Worm (Caenorhabditis elegans) whole organism, L1 larva: ENCODE results near the gene atz-1.
A peak's percentile ranks its signal among the peaks of the same experiment; 100 is the strongest.

Experiments
- C34B4.2 ChIP-seq: sonication (generic microtip); optimal IDR thresholded peaks from 2 replicates; lab custom pipeline; 2017; ENCODE audit warnings: mild to moderate bottlenecking, missing genetic modification characterization, missing compliant biosample characterization
- Y116A8C.19 ChIP-seq: sonication (generic microtip); optimal IDR thresholded peaks from 2 replicates; lab custom pipeline; 2016; ENCODE audit warnings: missing compliant biosample characterization, missing genetic modification characterization, borderline replicate concordance
- ama-1 ChIP-seq: fragments of 150-350 bp; optimal IDR thresholded peaks from 2 replicates; lab custom pipeline; 2014
- ceh-8 ChIP-seq: fragments of 200-800 bp; sonication (Bioruptor generic); optimal IDR thresholded peaks from 2 replicates; lab custom pipeline; 2018; ENCODE audit warnings: mild to moderate bottlenecking, missing genetic modification characterization, moderate library complexity, missing compliant biosample characterization
- ceh-82 ChIP-seq, 3 experiments: fragments of 150-350 bp in 1 of 3; sonication (generic microtip) in 2 of 3; optimal IDR thresholded peaks; 2 replicates each; lab custom pipeline; 2014 to 2017; ENCODE audit warnings: missing biosample characterization in 3 of 3, missing genetic modification characterization in 3 of 3
- ceh-88 ChIP-seq: fragments of 200-800 bp; sonication (Bioruptor generic); IDR thresholded peaks from 2 replicates; pipeline ENCODE4 v1.3.6; 2022; ENCODE audit warnings: missing genetic modification characterization, missing compliant biosample characterization
- dpl-1 ChIP-seq, 3 experiments: fragments of 150-350 bp in 2 of 3; sonication (generic microtip) in 1 of 3; optimal IDR thresholded peaks; 2 replicates each; lab custom pipeline; 2014 to 2017; ENCODE audit warnings: missing biosample characterization in 3 of 3, missing genetic modification characterization in 3 of 3, missing genetic modification reagents in 3 of 3
- dsc-1 ChIP-seq: sonication (generic microtip); optimal IDR thresholded peaks from 2 replicates; lab custom pipeline; 2016; ENCODE audit warnings: mild to moderate bottlenecking, missing genetic modification characterization, missing compliant biosample characterization
- efl-1 ChIP-seq, 4 experiments: fragments of 150-350 bp; optimal IDR thresholded peaks in 3 of 4; peaks in 1 of 4; 1 replicate in 1 of 4; 2 replicates in 3 of 4; lab custom pipeline; 2014; ENCODE audit warnings: missing biosample characterization in 2 of 4, missing genetic modification characterization in 2 of 4, missing genetic modification reagents in 2 of 4
- efl-3 ChIP-seq: fragments of 200-800 bp; sonication (Bioruptor generic); optimal IDR thresholded peaks from 2 replicates; lab custom pipeline; 2018; ENCODE audit warnings: mild to moderate bottlenecking, missing genetic modification characterization, missing compliant biosample characterization
- egl-13 ChIP-seq: sonication (generic microtip); optimal IDR thresholded peaks from 2 replicates; lab custom pipeline; 2016; ENCODE audit warnings: missing genotype, missing genetic modification reagents, missing genetic modification characterization, missing compliant biosample characterization
- elt-3 ChIP-seq, 6 experiments: fragments of 150-350 bp in 1 of 6; sonication (generic microtip); optimal IDR thresholded peaks; 2 replicates each; lab custom pipeline; 2017 to 2018; ENCODE audit warnings: missing biosample characterization in 6 of 6, missing genetic modification characterization in 6 of 6, inconsistent platforms in 1 of 6
- ets-5 ChIP-seq: fragments of 200-800 bp; sonication (Bioruptor generic); IDR thresholded peaks from 2 replicates; pipeline ENCODE4 v1.3.6; 2022; ENCODE audit warnings: missing genetic modification characterization, missing compliant biosample characterization
- fkh-10 ChIP-seq: sonication (generic microtip); optimal IDR thresholded peaks from 2 replicates; lab custom pipeline; 2017; ENCODE audit warnings: missing biosample characterization, missing genetic modification reagents, missing genetic modification characterization
- grh-1 ChIP-seq: fragments of 200-800 bp; sonication (Bioruptor generic); IDR thresholded peaks from 2 replicates; pipeline ENCODE4 v1.3.6; 2022; ENCODE audit warnings: missing genetic modification reagents, missing genetic modification characterization, missing compliant biosample characterization
- hpl-2 ChIP-seq: fragments of 150-350 bp; optimal IDR thresholded peaks from 2 replicates; lab custom pipeline; 2014; ENCODE audit warnings: missing biosample characterization, missing genetic modification reagents, missing genetic modification characterization
- irx-1 ChIP-seq: sonication (generic microtip); optimal IDR thresholded peaks from 2 replicates; lab custom pipeline; 2016; ENCODE audit warnings: missing genetic modification characterization, missing compliant biosample characterization
- isw-1 ChIP-seq: fragments of 200-800 bp; sonication (Bioruptor generic); IDR thresholded peaks from 2 replicates; pipeline ENCODE4 v1.3.6; 2022; ENCODE audit warnings: missing genetic modification characterization, missing compliant biosample characterization
- lin-13 ChIP-seq: fragments of 150-350 bp; optimal IDR thresholded peaks from 2 replicates; lab custom pipeline; 2014; ENCODE audit warnings: missing biosample characterization, missing genetic modification reagents, missing genetic modification characterization
- lin-15B ChIP-seq: fragments of 150-350 bp; sonication (generic microtip); optimal IDR thresholded peaks from 3 replicates; lab custom pipeline; 2014; ENCODE audit warnings: missing biosample characterization, missing genetic modification characterization
- lir-3 ChIP-seq: sonication (generic microtip); optimal IDR thresholded peaks from 2 replicates; lab custom pipeline; 2016; ENCODE audit warnings: mild to moderate bottlenecking, missing genetic modification characterization, moderate library complexity, missing compliant biosample characterization; ENCODE audit not compliant: poor library complexity
- lsy-2 ChIP-seq, 2 experiments: fragments of 150-350 bp; optimal IDR thresholded peaks; 2 replicates each; lab custom pipeline; 2014; ENCODE audit warnings: missing biosample characterization in 2 of 2, missing genetic modification characterization in 2 of 2
- mef-2 ChIP-seq: fragments of 150-350 bp; optimal IDR thresholded peaks from 2 replicates; lab custom pipeline; 2014; ENCODE audit warnings: missing biosample characterization, missing genetic modification characterization
- mep-1 ChIP-seq: fragments of 150-350 bp; optimal IDR thresholded peaks from 2 replicates; lab custom pipeline; 2014; ENCODE audit warnings: missing biosample characterization, missing genetic modification characterization
- nhr-12 ChIP-seq: sonication (generic microtip); optimal IDR thresholded peaks from 2 replicates; lab custom pipeline; 2017; ENCODE audit warnings: missing biosample characterization, missing genetic modification characterization
- nhr-20 ChIP-seq: sonication (generic microtip); optimal IDR thresholded peaks from 2 replicates; lab custom pipeline; 2016; ENCODE audit warnings: mild to moderate bottlenecking, missing genetic modification characterization, missing compliant biosample characterization
- nhr-28 ChIP-seq: fragments of 150-350 bp; optimal IDR thresholded peaks from 2 replicates; lab custom pipeline; 2014; ENCODE audit warnings: missing biosample characterization, missing genetic modification characterization
- nhr-47 ChIP-seq: sonication (generic microtip); optimal IDR thresholded peaks from 2 replicates; lab custom pipeline; 2016; ENCODE audit warnings: mild to moderate bottlenecking, missing genetic modification characterization, moderate library complexity, missing compliant biosample characterization
- nhr-71 ChIP-seq: sonication (generic microtip); optimal IDR thresholded peaks from 2 replicates; lab custom pipeline; 2016; ENCODE audit warnings: mild to moderate bottlenecking, missing genetic modification characterization, moderate library complexity, missing compliant biosample characterization
- nhr-76 ChIP-seq: sonication (generic microtip); optimal IDR thresholded peaks from 2 replicates; lab custom pipeline; 2017; ENCODE audit warnings: missing biosample characterization, missing genetic modification characterization
- nhr-85 ChIP-seq: sonication (generic microtip); peaks from one replicate; lab custom pipeline; 2016; ENCODE audit warnings: missing genetic modification characterization, inconsistent platforms, missing compliant biosample characterization
- nhr-90 ChIP-seq: sonication (generic microtip); optimal IDR thresholded peaks from 2 replicates; lab custom pipeline; 2016; ENCODE audit warnings: mild to moderate bottlenecking, missing genetic modification characterization, missing compliant biosample characterization; ENCODE audit not compliant: poor library complexity
- pag-3 ChIP-seq: sonication (generic microtip); optimal IDR thresholded peaks from 2 replicates; lab custom pipeline; 2017; ENCODE audit warnings: missing genetic modification characterization, mild to moderate bottlenecking, missing compliant biosample characterization, antibody characterized with exemption, borderline replicate concordance; ENCODE audit not compliant: insufficient read depth
- pqm-1 ChIP-seq: sonication (generic microtip); optimal IDR thresholded peaks from 3 replicates; lab custom pipeline; 2017; ENCODE audit warnings: missing biosample characterization, missing genetic modification characterization
- rnt-1 ChIP-seq: sonication (generic microtip); optimal IDR thresholded peaks from 2 replicates; lab custom pipeline; 2016; ENCODE audit warnings: mild to moderate bottlenecking, missing genetic modification characterization, moderate library complexity, missing compliant biosample characterization
- skn-1 ChIP-seq: fragments of 150-350 bp; optimal IDR thresholded peaks from 2 replicates; lab custom pipeline; 2014; ENCODE audit warnings: missing biosample characterization, missing genetic modification characterization
- sptf-1 ChIP-seq: fragments of 150-350 bp; optimal IDR thresholded peaks from 2 replicates; lab custom pipeline; 2014; ENCODE audit warnings: missing biosample characterization, missing genetic modification characterization
- sup-37 ChIP-seq: fragments of 200-800 bp; sonication (Bioruptor generic); optimal IDR thresholded peaks from 2 replicates; lab custom pipeline; 2018; ENCODE audit warnings: mild to moderate bottlenecking, missing genetic modification characterization, missing compliant biosample characterization
- swsn-7 ChIP-seq: sonication (generic microtip); optimal IDR thresholded peaks from 2 replicates; lab custom pipeline; 2016; ENCODE audit warnings: missing genetic modification characterization, missing compliant biosample characterization
- tbx-2 ChIP-seq: sonication (generic microtip); optimal IDR thresholded peaks from 2 replicates; lab custom pipeline; 2016; ENCODE audit warnings: missing genetic modification characterization, missing compliant biosample characterization
- unc-62 ChIP-seq: fragments of 150-350 bp; optimal IDR thresholded peaks from 2 replicates; lab custom pipeline; 2014; ENCODE audit warnings: missing biosample characterization, missing genetic modification reagents, missing genetic modification characterization
- unc-98 ChIP-seq: fragments of 200-800 bp; sonication (Bioruptor generic); IDR thresholded peaks from 2 replicates; pipeline ENCODE4 v1.3.6; 2022; ENCODE audit warnings: missing genetic modification characterization, missing compliant biosample characterization
- xbp-1 ChIP-seq: sonication (generic microtip); optimal IDR thresholded peaks from 2 replicates; lab custom pipeline; 2016; ENCODE audit warnings: missing genetic modification characterization, missing compliant biosample characterization
- ztf-11 ChIP-seq, 2 experiments: sonication (generic microtip); optimal IDR thresholded peaks; 2 replicates each; lab custom pipeline; 2016 to 2017; ENCODE audit warnings: missing genetic modification characterization in 2 of 2, missing biosample characterization in 1 of 2, missing compliant biosample characterization in 1 of 2

atz-1 gene

ce11 chrIV:12371879-12372278 is 4.0 kb downstream of the atz-1 start, which contains the start of gene wdr-46 (continued):
- TF ChIP-seq unc-62 (GFP tag; lab: Kevin White, UChicago) (no peak), isw-1 (peak; percentile 88), hpl-2 (GFP tag; lab: Kevin White, UChicago) (no peak), nhr-12 (tag; lab: Kevin White, UChicago) (no peak), mep-1 (tag; lab: Kevin White, UChicago) (peak; percentile 93), sup-37 (GFP tag; lab: Kevin White, UChicago) (peak; percentile 38), efl-1 (optimal IDR thresholded peaks at IDR 0.05; lab: Kevin White, UChicago) (peak; percentile 88 to 99), efl-1 (GFP tag; optimal IDR thresholded peaks at IDR 0.05 in 1 of 2; lab: Kevin White, UChicago) (peak; percentile 99 to 100), unc-98 (GFP tag; lab: Robert Waterston, UW) (peak; percentile 11; the same call in 1 of the 2 replicates), lin-15B (tag; lab: Kevin White, UChicago) (peak; percentile 71), sptf-1 (tag; lab: Kevin White, UChicago) (no peak), ceh-82 (tag; optimal IDR thresholded peaks at IDR 0.05; lab: Kevin White, UChicago) (peak; percentile 84 to 89 (median 87)), Y116A8C.19 (tag; lab: Kevin White, UChicago) (no peak), irx-1 (tag; lab: Kevin White, UChicago) (peak; percentile 63), nhr-20 (tag; lab: Kevin White, UChicago) (peak; percentile 90), swsn-7 (tag; lab: Kevin White, UChicago) (peak; percentile 87), ceh-88 (GFP tag; lab: Robert Waterston, UW) (peak; percentile 63), fkh-10 (peak; percentile 48), pqm-1 (tag; lab: Kevin White, UChicago) (no peak), xbp-1 (tag; lab: Kevin White, UChicago) (peak; percentile 89), nhr-85 (tag; lab: Kevin White, UChicago) (peak; percentile 92), ztf-11 (tag; optimal IDR thresholded peaks at IDR 0.05; lab: Kevin White, UChicago) (peak in 1 of 2 experiments; percentile 68), skn-1 (tag; lab: Kevin White, UChicago) (peak; percentile 88), lir-3 (tag; lab: Kevin White, UChicago) (peak; percentile 54), ceh-8 (peak; percentile 76), elt-3 (tag; optimal IDR thresholded peaks at IDR 0.05; lab: Kevin White, UChicago) (peak in 3 of 6 experiments; percentile 56 to 83 (median 66)), ama-1 (lab: Kevin White, UChicago) (peak; percentile 10), rnt-1 (tag; lab: Kevin White, UChicago) (peak; percentile 90), grh-1 (GFP tag; lab: Robert Waterston, UW) (peak; percentile 83), mef-2 (tag; lab: Kevin White, UChicago) (no peak), ets-5 (GFP tag; lab: Robert Waterston, UW) (no peak), dpl-1 (GFP tag; optimal IDR thresholded peaks at IDR 0.05; lab: Kevin White, UChicago) (peak; percentile 98 to 99 (median 99))

ce11 chrIV:12371340-12371739 is 4.6 kb downstream of the atz-1 start:
- TF ChIP-seq tbx-2 (tag; lab: Kevin White, UChicago) (no peak), egl-13 (tag; lab: Kevin White, UChicago) (no peak), nhr-47 (tag; lab: Kevin White, UChicago) (no peak), lin-13 (GFP tag; lab: Kevin White, UChicago) (no peak), sup-37 (GFP tag; lab: Kevin White, UChicago) (no peak), nhr-85 (tag; lab: Kevin White, UChicago) (no peak), nhr-28 (tag; lab: Kevin White, UChicago) (no peak), rnt-1 (tag; lab: Kevin White, UChicago) (no peak), efl-3 (GFP tag; lab: Kevin White, UChicago) (no peak), nhr-20 (tag; lab: Kevin White, UChicago) (no peak), nhr-76 (tag; lab: Kevin White, UChicago) (no peak), nhr-90 (no peak), unc-62 (GFP tag; lab: Kevin White, UChicago) (no peak), lsy-2 (tag; optimal IDR thresholded peaks at IDR 0.05; lab: Kevin White, UChicago) (no peak), dsc-1 (tag; lab: Kevin White, UChicago) (no peak), C34B4.2 (tag; lab: Kevin White, UChicago) (no peak), ets-5 (GFP tag; lab: Robert Waterston, UW) (no peak), nhr-71 (tag; lab: Kevin White, UChicago) (no peak), pag-3 (tag; lab: Kevin White, UChicago) (no peak)
- TF ChIP-seq, all 84 proteins: peak for 0
